Worm (Caenorhabditis elegans): ENCODE measurements around the gene K07H8.8.

- no peak for TF ChIP-seq F49E8.2 (tag; optimal IDR thresholded peaks at IDR 0.05; ENCODE audit: insufficient read depth)
- TF ChIP-seq aptf-3 (GFP tag; IDR thresholded peaks at IDR 0.05), result no peak
- no peak for TF ChIP-seq lin-26 (GFP tag; IDR thresholded peaks at IDR 0.05)
- TF ChIP-seq F55B11.4 (tag; optimal IDR thresholded peaks at IDR 0.05; ENCODE audit: borderline replicate concordance, insufficient read depth), result no peak
- no peak for TF ChIP-seq B0019.2 (GFP tag; conservative IDR thresholded peaks at IDR 0.05)
- no peak for TF ChIP-seq snpc-3.4 (tag; optimal IDR thresholded peaks at IDR 0.05)
- no peak for TF ChIP-seq madf-6 (GFP tag; IDR thresholded peaks at IDR 0.05)
- TF ChIP-seq dpl-1 (GFP tag; optimal IDR thresholded peaks at IDR 0.05), result no peak
- no peak for TF ChIP-seq mes-4 (tag; optimal IDR thresholded peaks at IDR 0.05)
- no peak for TF ChIP-seq sdz-38 (tag; optimal IDR thresholded peaks at IDR 0.05)
- TF ChIP-seq ceh-100 (GFP tag; IDR thresholded peaks at IDR 0.05), result no peak
Observed at ce11 chrIV:8255221-8255620, 13.0 kb downstream of the K07H8.8 start.
